Fruit fly (Drosophila melanogaster): ENCODE results near the gene Fas3.
A peak's percentile ranks its signal among the peaks of the same experiment; 100 is the strongest.

- TF ChIP-seq CG8478 (optimal IDR thresholded peaks at IDR 0.05) (no peak), CTCF (optimal IDR thresholded peaks at IDR 0.05) (peak; percentile 59 to 67)
Measured at dm6 chr2L:18284150-18284842, 35.6 kb upstream of the Fas3 start.
